Worm (Caenorhabditis elegans) whole organism, midembryonic: ENCODE results near the gene npr-33.

Experiments used
- T22C8.4 ChIP-seq: fragments of 200-800 bp; sonication (Bioruptor generic); IDR thresholded peaks from 2 replicates; pipeline ENCODE4 v1.3.6; 2022; ENCODE audit warnings: missing genetic modification characterization, missing compliant biosample characterization
- cog-1 ChIP-seq: sonication (generic microtip); optimal IDR thresholded peaks from 2 replicates; lab custom pipeline; 2016; ENCODE audit warnings: missing genetic modification characterization, missing compliant biosample characterization
- flt-1 ChIP-seq: fragments of 200-800 bp; sonication (Bioruptor generic); IDR thresholded peaks from 2 replicates; pipeline ENCODE4 v1.3.6; 2022; ENCODE audit warnings: missing genetic modification characterization, missing compliant biosample characterization
- klf-2 ChIP-seq: fragments of 200-800 bp; sonication (Bioruptor generic); conservative IDR thresholded peaks from 2 replicates; pipeline ENCODE4 v1.3.6; 2022; ENCODE audit warnings: missing genetic modification reagents, missing genetic modification characterization, missing compliant biosample characterization
- med-1 ChIP-seq: sonication (generic microtip); optimal IDR thresholded peaks from 2 replicates; lab custom pipeline; 2017; ENCODE audit warnings: missing genetic modification characterization, mild to moderate bottlenecking, missing compliant biosample characterization, antibody characterized with exemption, missing genetic modification reagents; ENCODE audit not compliant: insufficient read depth
- ref-1 ChIP-seq: fragments of 200-800 bp; sonication (Bioruptor generic); conservative IDR thresholded peaks from 2 replicates; pipeline ENCODE4 v1.3.6; 2022; ENCODE audit warnings: missing genetic modification reagents, missing genetic modification characterization, missing compliant biosample characterization
- tab-1 ChIP-seq: fragments of 200-800 bp; sonication (Bioruptor generic); IDR thresholded peaks from 2 replicates; pipeline ENCODE4 v1.3.6; 2022; ENCODE audit warnings: missing genetic modification characterization, missing compliant biosample characterization
- ztf-23 ChIP-seq: fragments of 200-800 bp; sonication (Bioruptor generic); IDR thresholded peaks from 2 replicates; pipeline ENCODE4 v1.3.6; 2022; ENCODE audit warnings: missing genetic modification reagents, missing genetic modification characterization, missing compliant biosample characterization
- ztf-29 ChIP-seq: fragments of 200-800 bp; sonication (Bioruptor generic); IDR thresholded peaks from 2 replicates; pipeline ENCODE4 v1.3.6; 2022; ENCODE audit warnings: missing genetic modification reagents, missing genetic modification characterization, missing compliant biosample characterization

Gene npr-33

DNA sequence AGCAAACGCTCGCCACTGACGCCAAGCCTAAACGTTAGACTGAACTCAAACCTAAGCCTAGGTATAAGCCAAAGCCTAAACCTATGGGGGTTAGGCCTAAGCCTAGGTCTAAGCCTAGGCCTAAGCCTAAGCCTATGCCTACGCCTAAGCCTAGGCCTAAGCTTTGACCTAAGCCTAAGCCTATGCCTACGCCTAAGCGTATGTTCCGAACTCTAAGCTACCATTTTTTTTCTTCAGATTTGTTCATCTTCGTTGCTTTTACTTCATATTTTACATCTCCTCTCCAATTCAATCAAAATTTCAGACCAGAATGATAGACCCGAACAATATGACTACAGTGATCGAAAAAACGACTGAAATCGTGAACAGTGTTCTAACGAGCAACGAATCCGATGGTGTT, at the start of gene npr-33:
Gene npr-33, plus strand, starts transcription at position 301 of the 400 bp plus-strand sequence.
- TF ChIP-seq flt-1 (no peak), tab-1 (GFP tag; lab: Robert Waterston, UW) (no peak), T22C8.4 (no peak), cog-1 (tag; lab: Kevin White, UChicago) (no peak), med-1 (GFP tag; lab: Kevin White, UChicago) (no peak), ztf-29 (GFP tag; lab: Robert Waterston, UW) (no peak), ref-1 (GFP tag; lab: Robert Waterston, UW) (no peak), klf-2 (GFP tag; lab: Robert Waterston, UW) (no peak)

DNA sequence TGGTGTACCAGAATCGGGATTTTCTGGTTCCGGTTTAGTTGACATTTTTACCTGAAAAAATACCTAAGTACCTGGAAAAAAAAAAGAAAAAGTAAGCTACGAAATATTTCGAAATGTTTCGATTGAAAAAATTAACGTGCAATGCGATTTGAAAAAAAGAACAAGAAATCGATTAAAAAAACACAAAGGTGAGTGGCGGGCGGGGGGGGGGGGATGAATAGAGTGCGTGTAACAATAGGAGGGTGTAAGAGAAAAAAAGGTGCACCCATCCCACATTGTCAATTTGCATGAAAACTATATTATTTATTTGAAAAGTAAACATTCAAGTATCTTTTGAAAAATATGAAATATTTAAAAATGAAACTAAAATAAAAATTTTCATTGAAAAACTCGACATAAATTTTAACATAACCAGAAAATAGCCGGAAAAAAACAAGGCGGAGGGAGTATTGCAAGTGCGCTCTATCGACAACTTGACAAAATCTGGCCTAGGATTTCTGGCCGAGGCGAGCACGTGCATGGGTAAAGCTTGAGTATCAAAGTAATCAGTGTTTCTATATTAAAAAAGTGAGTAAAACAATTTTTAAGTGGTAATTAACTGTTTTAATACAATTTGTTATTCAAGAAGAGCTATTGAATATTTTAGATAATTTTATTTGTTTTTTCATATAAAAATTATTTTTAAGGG, 44.4 kb upstream of the npr-33 start, which contains the start of the genes csb-1 and F53H4.4:
Gene csb-1, minus strand, starts transcription at position 51 of the 688 bp plus-strand sequence.
Gene F53H4.4, plus strand, starts transcription at position 520 of the 688 bp plus-strand sequence.
- TF ChIP-seq flt-1 (no peak), ztf-29 (GFP tag; lab: Robert Waterston, UW) (no peak), ref-1 (GFP tag; lab: Robert Waterston, UW) (no peak), tab-1 (GFP tag; lab: Robert Waterston, UW) (no peak), cog-1 (tag; lab: Kevin White, UChicago) (peak; percentile 18), ztf-23 (GFP tag; lab: Robert Waterston, UW) (no peak), med-1 (GFP tag; lab: Kevin White, UChicago) (no peak), klf-2 (GFP tag; lab: Robert Waterston, UW) (no peak)

ce11 chrX:15869589-15869988, 40.8 kb upstream of the npr-33 start:
- no peak for TF ChIP-seq ztf-29 (GFP tag; lab: Robert Waterston, UW)
- TF ChIP-seq klf-2 (GFP tag; lab: Robert Waterston, UW): no peak
- no peak for TF ChIP-seq tab-1 (GFP tag; lab: Robert Waterston, UW)
- no peak for TF ChIP-seq med-1 (GFP tag; lab: Kevin White, UChicago)
- no peak for TF ChIP-seq flt-1
- no peak for TF ChIP-seq cog-1 (tag; lab: Kevin White, UChicago)
- TF ChIP-seq ztf-23 (GFP tag; lab: Robert Waterston, UW): no peak
- TF ChIP-seq ref-1 (GFP tag; lab: Robert Waterston, UW): no peak
- TF ChIP-seq T22C8.4: no peak

DNA sequence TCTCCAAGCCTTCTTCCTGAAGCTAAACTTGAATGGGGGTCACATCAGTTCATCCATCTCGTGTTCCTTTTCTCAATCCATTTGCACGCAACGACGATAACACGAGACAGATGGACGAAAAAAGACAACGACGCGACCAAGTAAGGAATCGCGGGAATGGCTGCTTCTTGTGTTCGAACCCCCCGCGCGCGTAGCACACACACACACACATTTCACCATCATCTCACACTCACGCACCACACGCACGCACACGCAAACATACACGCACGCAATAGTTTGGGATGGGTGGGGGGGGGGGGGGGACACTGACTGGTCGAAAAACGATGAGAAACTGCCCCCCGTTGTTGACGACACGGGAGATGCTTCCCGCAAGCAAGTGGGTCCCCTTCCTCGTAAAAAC, 33.5 kb upstream of the npr-33 start:
- 0 out of 2 replicates have a peak, but pooled peaks have one; percentile 62 for TF ChIP-seq ztf-23 (GFP tag; lab: Robert Waterston, UW)
- TF ChIP-seq flt-1: no peak
- no peak for TF ChIP-seq cog-1 (tag; lab: Kevin White, UChicago)
- no peak for TF ChIP-seq med-1 (GFP tag; lab: Kevin White, UChicago)
- TF ChIP-seq tab-1 (GFP tag; lab: Robert Waterston, UW): 0 out of 2 replicates have a peak, but pooled peaks have one; percentile 51
- no peak for TF ChIP-seq T22C8.4
- TF ChIP-seq klf-2 (GFP tag; lab: Robert Waterston, UW): no peak
- no peak for TF ChIP-seq ztf-29 (GFP tag; lab: Robert Waterston, UW)
- TF ChIP-seq ref-1 (GFP tag; lab: Robert Waterston, UW): no peak

ce11 chrX:15878785-15879184, 31.6 kb upstream of the npr-33 start, which contains the start of gene gmeb-2:
gmeb-2 (plus strand) TSS chrX:15879085.
- TF ChIP-seq ztf-29 (GFP tag; lab: Robert Waterston, UW) (no peak), klf-2 (GFP tag; lab: Robert Waterston, UW) (no peak), ztf-23 (GFP tag; lab: Robert Waterston, UW) (no peak), ref-1 (GFP tag; lab: Robert Waterston, UW) (no peak)

DNA sequence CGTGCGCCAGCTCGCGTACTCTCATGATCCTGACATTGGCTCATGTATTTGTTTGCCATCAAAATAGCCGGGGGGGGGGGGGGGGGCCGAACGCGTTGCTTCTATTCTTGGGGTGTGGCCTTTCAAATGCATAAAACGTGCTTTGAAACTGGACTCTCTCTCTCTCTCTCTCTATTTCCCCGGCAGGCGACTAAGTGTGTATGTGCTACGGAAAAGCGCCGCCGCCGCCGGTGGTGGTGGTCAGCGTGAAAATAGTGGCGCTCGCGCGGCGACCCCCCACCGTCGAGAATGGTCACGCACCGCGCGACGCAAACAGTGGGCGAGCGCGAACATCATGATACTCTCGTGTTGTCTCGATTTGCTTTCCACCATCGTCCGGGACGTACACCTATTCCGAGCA, 29.4 kb upstream of the npr-33 start:
- TF ChIP-seq tab-1 (GFP tag; lab: Robert Waterston, UW) (0 out of 2 replicates have a peak, but pooled peaks have one; percentile 10), ztf-29 (GFP tag; lab: Robert Waterston, UW) (no peak), ref-1 (GFP tag; lab: Robert Waterston, UW) (no peak), klf-2 (GFP tag; lab: Robert Waterston, UW) (no peak), med-1 (GFP tag; lab: Kevin White, UChicago) (no peak)

DNA sequence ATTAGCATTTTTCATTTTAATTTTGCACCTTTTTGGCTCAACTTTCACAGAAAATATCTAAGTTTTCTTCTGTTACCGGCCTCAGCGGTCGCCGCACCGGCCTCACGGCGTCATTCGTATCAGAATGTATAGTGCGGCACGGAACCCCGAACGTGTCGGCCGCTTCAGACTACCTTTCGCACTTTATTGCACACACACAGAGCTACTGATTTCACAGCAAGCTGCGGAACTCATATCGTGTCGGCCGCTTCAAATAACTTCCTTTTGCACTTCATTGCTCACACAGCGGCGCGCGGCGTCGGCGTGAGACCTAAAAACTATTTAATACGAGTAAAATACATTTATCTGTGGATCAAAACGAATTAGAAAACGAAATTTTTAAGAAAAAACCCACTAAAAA, 25.9 kb upstream of the npr-33 start:
- TF ChIP-seq T22C8.4: no peak
- TF ChIP-seq ref-1 (GFP tag; lab: Robert Waterston, UW): no peak
- no peak for TF ChIP-seq flt-1
- TF ChIP-seq ztf-23 (GFP tag; lab: Robert Waterston, UW): no peak
- no peak for TF ChIP-seq med-1 (GFP tag; lab: Kevin White, UChicago)
- no peak for TF ChIP-seq klf-2 (GFP tag; lab: Robert Waterston, UW)
- no peak for TF ChIP-seq ztf-29 (GFP tag; lab: Robert Waterston, UW)
- TF ChIP-seq cog-1 (tag; lab: Kevin White, UChicago): no peak
- TF ChIP-seq tab-1 (GFP tag; lab: Robert Waterston, UW): no peak

DNA sequence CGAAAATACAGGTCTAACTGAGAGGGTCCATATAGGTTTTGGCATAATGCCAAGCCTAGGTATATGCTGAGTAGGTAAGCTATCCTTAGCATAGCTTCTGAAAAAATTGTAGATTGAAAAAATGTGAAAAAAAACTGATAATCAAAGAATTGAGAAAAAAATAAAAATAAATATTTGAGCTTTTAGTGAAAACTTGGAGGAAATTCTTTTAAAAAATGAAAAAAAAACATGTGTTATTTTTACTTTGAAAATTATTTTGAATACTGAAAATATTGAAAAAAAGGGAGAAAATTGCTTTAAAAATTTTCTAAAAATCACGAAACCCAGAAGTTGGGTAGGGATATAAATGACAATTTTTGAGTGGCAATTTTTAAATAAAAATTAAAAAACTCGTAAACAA, 22.9 kb upstream of the npr-33 start, which contains the start of gene F53H4.3:
Gene F53H4.3, minus strand, starts transcription at position 101 of the 400 bp plus-strand sequence.
- TF ChIP-seq flt-1: no peak
- TF ChIP-seq T22C8.4: no peak

ce11 chrX:15887989-15888388, 22.4 kb upstream of the npr-33 start:
- no peak for TF ChIP-seq cog-1 (tag; lab: Kevin White, UChicago)
- TF ChIP-seq tab-1 (GFP tag; lab: Robert Waterston, UW): no peak
- no peak for TF ChIP-seq T22C8.4
- no peak for TF ChIP-seq flt-1
- no peak for TF ChIP-seq ztf-23 (GFP tag; lab: Robert Waterston, UW)
- no peak for TF ChIP-seq ref-1 (GFP tag; lab: Robert Waterston, UW)
